Fruit fly (Drosophila melanogaster) whole organism, prepupa: Measurements from ENCODE around the gene CG17078.

Experiments
- Blimp-1 ChIP-seq: fragments of 200-800 bp; sonication (Bioruptor generic); optimal IDR thresholded peaks from 3 replicates; lab custom pipeline; 2017; ENCODE audit warnings: missing biosample characterization, missing genetic modification characterization, mild to moderate bottlenecking, moderate library complexity, missing genetic modification reagents
- CG10631 ChIP-seq: fragments of 200-800 bp; sonication (Bioruptor generic); optimal IDR thresholded peaks from 2 replicates; lab custom pipeline; 2016; ENCODE audit warnings: missing biosample characterization, missing genetic modification characterization
- CG10669 ChIP-seq: fragments of 200-800 bp; sonication (Bioruptor generic); optimal IDR thresholded peaks from 3 replicates; lab custom pipeline; 2018; ENCODE audit warnings: missing biosample characterization, mild to moderate bottlenecking, missing genetic modification characterization, moderate library complexity
- CG11294 ChIP-seq: fragments of 200-800 bp; sonication (Bioruptor generic); IDR thresholded peaks from 2 replicates; pipeline ENCODE4 v1.3.6; 2022; ENCODE audit warnings: missing biosample characterization, missing genetic modification characterization
- CG11762 ChIP-seq: fragments of 200-800 bp; sonication (Bioruptor generic); optimal IDR thresholded peaks from 3 replicates; lab custom pipeline; 2016; ENCODE audit warnings: missing biosample characterization, missing genetic modification characterization; ENCODE audit not compliant: insufficient read depth
- CG11902 ChIP-seq: fragments of 200-800 bp; sonication (Bioruptor generic); optimal IDR thresholded peaks from 3 replicates; lab custom pipeline; 2016; ENCODE audit warnings: missing biosample characterization, missing genetic modification characterization
- CG15336 ChIP-seq: fragments of 200-800 bp; sonication (Bioruptor generic); IDR thresholded peaks from 2 replicates; pipeline ENCODE4 v1.3.6; 2022; ENCODE audit warnings: missing biosample characterization, missing genetic modification characterization
- CG16779 ChIP-seq: fragments of 200-800 bp; sonication (Bioruptor generic); optimal IDR thresholded peaks from 3 replicates; lab custom pipeline; 2017; ENCODE audit warnings: missing biosample characterization, mild to moderate bottlenecking, missing genetic modification characterization
- CG3032 ChIP-seq: fragments of 200-800 bp; optimal IDR thresholded peaks from 2 replicates; lab custom pipeline; 2019; ENCODE audit warnings: missing biosample characterization, mild to moderate bottlenecking, missing genetic modification characterization, moderate library complexity
- CG31627 ChIP-seq: fragments of 200-800 bp; sonication (Bioruptor generic); optimal IDR thresholded peaks from 3 replicates; lab custom pipeline; 2016; ENCODE audit warnings: missing biosample characterization, missing genetic modification characterization
- CG32006 ChIP-seq: fragments of 200-800 bp; sonication (Bioruptor generic); optimal IDR thresholded peaks from 3 replicates; lab custom pipeline; 2017; ENCODE audit warnings: missing biosample characterization, mild to moderate bottlenecking, missing genetic modification characterization
- CG34406 ChIP-seq: fragments of 200-800 bp; sonication (Bioruptor generic); optimal IDR thresholded peaks from 3 replicates; lab custom pipeline; 2016; ENCODE audit warnings: missing biosample characterization, missing genetic modification characterization
- CG4318 ChIP-seq: fragments of 200-800 bp; sonication (Bioruptor generic); optimal IDR thresholded peaks from 3 replicates; lab custom pipeline; 2017; ENCODE audit warnings: missing biosample characterization, mild to moderate bottlenecking, missing genetic modification characterization
- CG6163 ChIP-seq: fragments of 200-800 bp; sonication (Bioruptor generic); IDR thresholded peaks from 3 replicates; pipeline ENCODE4 v1.3.6; 2022; ENCODE audit warnings: missing biosample characterization, missing genetic modification characterization
- CG6792 ChIP-seq: fragments of 200-800 bp; sonication (Bioruptor generic); optimal IDR thresholded peaks from 3 replicates; lab custom pipeline; 2016; ENCODE audit warnings: missing biosample characterization, missing genetic modification characterization
- CG6854 ChIP-seq: fragments of 200-800 bp; sonication (Bioruptor generic); optimal IDR thresholded peaks from 2 replicates; lab custom pipeline; 2017; ENCODE audit warnings: missing biosample characterization, mild to moderate bottlenecking, missing genetic modification characterization
- CG8119 ChIP-seq: fragments of 200-800 bp; sonication (Bioruptor generic); IDR thresholded peaks from 3 replicates; pipeline ENCODE4 v1.3.6; 2022; ENCODE audit warnings: missing biosample characterization, missing genetic modification characterization
- CG8319 ChIP-seq: fragments of 200-800 bp; sonication (Bioruptor generic); optimal IDR thresholded peaks from 3 replicates; lab custom pipeline; 2016; ENCODE audit warnings: missing biosample characterization, missing genetic modification characterization
- CG8632 ChIP-seq: fragments of 200-800 bp; sonication (Bioruptor generic); optimal IDR thresholded peaks from 3 replicates; lab custom pipeline; 2016; ENCODE audit warnings: missing biosample characterization, missing genetic modification characterization
- CG9139 ChIP-seq: fragments of 200-800 bp; sonication (Bioruptor generic); optimal IDR thresholded peaks from 3 replicates; lab custom pipeline; 2017; ENCODE audit warnings: missing biosample characterization, mild to moderate bottlenecking, missing genetic modification characterization
- Eip75B ChIP-seq: fragments of 200-800 bp; sonication (Bioruptor generic); optimal IDR thresholded peaks from 3 replicates; lab custom pipeline; 2016; ENCODE audit warnings: missing biosample characterization, missing genetic modification characterization
- Eip78C ChIP-seq: fragments of 200-800 bp; sonication (Bioruptor generic); peaks from one replicate; lab custom pipeline; 2016; ENCODE audit warnings: missing biosample characterization, missing genetic modification characterization
- Ets21C ChIP-seq: fragments of 200-800 bp; sonication (Bioruptor generic); optimal IDR thresholded peaks from 3 replicates; lab custom pipeline; 2016; ENCODE audit warnings: missing biosample characterization, missing genetic modification characterization
- Ets96B ChIP-seq: fragments of 200-800 bp; optimal IDR thresholded peaks from 2 replicates; lab custom pipeline; 2019; ENCODE audit warnings: missing biosample characterization, mild to moderate bottlenecking, missing genetic modification characterization, moderate library complexity
- Hr39 ChIP-seq: fragments of 200-800 bp; sonication (Bioruptor generic); optimal IDR thresholded peaks from 2 replicates; lab custom pipeline; 2016; ENCODE audit warnings: missing biosample characterization, missing genetic modification characterization
- Hr4 ChIP-seq: fragments of 200-800 bp; sonication (Bioruptor generic); optimal IDR thresholded peaks from 3 replicates; lab custom pipeline; 2016; ENCODE audit warnings: missing biosample characterization, missing genetic modification characterization
- Lpt ChIP-seq: fragments of 200-800 bp; sonication (Bioruptor generic); optimal IDR thresholded peaks from 3 replicates; lab custom pipeline; 2016; ENCODE audit warnings: missing biosample characterization, missing genetic modification characterization
- Met ChIP-seq: fragments of 200-800 bp; sonication (Bioruptor generic); optimal IDR thresholded peaks from 3 replicates; lab custom pipeline; 2016; ENCODE audit warnings: missing biosample characterization, missing genetic modification characterization
- OdsH ChIP-seq: fragments of 200-800 bp; sonication (Bioruptor generic); optimal IDR thresholded peaks from 3 replicates; lab custom pipeline; 2016; ENCODE audit warnings: missing biosample characterization, missing genetic modification characterization
- Smox ChIP-seq: fragments of 200-800 bp; sonication (Bioruptor generic); optimal IDR thresholded peaks from 3 replicates; lab custom pipeline; 2016; ENCODE audit warnings: missing biosample characterization, missing genetic modification characterization
- Sox102F ChIP-seq: fragments of 200-800 bp; sonication (Bioruptor generic); optimal IDR thresholded peaks from 2 replicates; lab custom pipeline; 2016; ENCODE audit warnings: missing biosample characterization, mild to moderate bottlenecking, missing genetic modification characterization
- achi ChIP-seq: fragments of 200-800 bp; sonication (Bioruptor generic); optimal IDR thresholded peaks from 3 replicates; lab custom pipeline; 2016; ENCODE audit warnings: missing biosample characterization, missing genetic modification characterization
- acj6 ChIP-seq: fragments of 200-800 bp; sonication (Bioruptor generic); optimal IDR thresholded peaks from 3 replicates; lab custom pipeline; 2016; ENCODE audit warnings: missing biosample characterization, missing genetic modification characterization
- cyc ChIP-seq: fragments of 200-800 bp; sonication (Bioruptor generic); optimal IDR thresholded peaks from 3 replicates; lab custom pipeline; 2016; ENCODE audit warnings: missing biosample characterization, missing genetic modification characterization
- dac ChIP-seq: fragments of 200-800 bp; sonication (Bioruptor generic); optimal IDR thresholded peaks from 2 replicates; lab custom pipeline; 2017; ENCODE audit warnings: missing biosample characterization, mild to moderate bottlenecking, missing genetic modification characterization
- dsx ChIP-seq: fragments of 200-800 bp; optimal IDR thresholded peaks from 3 replicates; lab custom pipeline; 2019; ENCODE audit warnings: missing biosample characterization, mild to moderate bottlenecking, missing genetic modification characterization, moderate library complexity; ENCODE audit not compliant: poor library complexity, severe bottlenecking
- eg ChIP-seq: fragments of 200-800 bp; sonication (Bioruptor generic); IDR thresholded peaks from 3 replicates; pipeline ENCODE4 v1.3.6; 2022; ENCODE audit warnings: missing biosample characterization, missing genetic modification characterization
- esn ChIP-seq: fragments of 200-800 bp; sonication (Bioruptor generic); optimal IDR thresholded peaks from 2 replicates; lab custom pipeline; 2016; ENCODE audit warnings: missing biosample characterization, mild to moderate bottlenecking, missing genetic modification characterization, moderate library complexity
- fd59A ChIP-seq: fragments of 200-800 bp; sonication (Bioruptor generic); optimal IDR thresholded peaks from 2 replicates; lab custom pipeline; 2017; ENCODE audit warnings: missing biosample characterization, mild to moderate bottlenecking, missing genetic modification characterization, missing genetic modification reagents
- fkh ChIP-seq: fragments of 200-800 bp; sonication (Bioruptor generic); optimal IDR thresholded peaks from 3 replicates; lab custom pipeline; 2017; ENCODE audit warnings: missing biosample characterization, mild to moderate bottlenecking, missing genetic modification characterization, moderate library complexity
- lz ChIP-seq: fragments of 200-800 bp; sonication (Bioruptor generic); optimal IDR thresholded peaks from 3 replicates; lab custom pipeline; 2016; ENCODE audit warnings: missing biosample characterization, missing genetic modification characterization
- net ChIP-seq: fragments of 200-800 bp; sonication (Bioruptor generic); optimal IDR thresholded peaks from 3 replicates; lab custom pipeline; 2016; ENCODE audit warnings: missing biosample characterization, missing genetic modification characterization
- pdm3 ChIP-seq: fragments of 200-800 bp; sonication (Bioruptor generic); optimal IDR thresholded peaks from 3 replicates; lab custom pipeline; 2016; ENCODE audit warnings: missing biosample characterization, missing genetic modification characterization
- spab ChIP-seq: fragments of 200-800 bp; sonication (Bioruptor generic); optimal IDR thresholded peaks from 2 replicates; lab custom pipeline; 2017; ENCODE audit warnings: missing biosample characterization, mild to moderate bottlenecking, missing genetic modification characterization, missing genetic modification reagents
- ss ChIP-seq, 2 experiments: fragments of 200-800 bp; sonication (Bioruptor generic); optimal IDR thresholded peaks; 2 replicates in 1 of 2; 3 replicates in 1 of 2; lab custom pipeline; 2017 to 2018; ENCODE audit warnings: mild to moderate bottlenecking in 2 of 2, missing biosample characterization in 2 of 2, missing genetic modification characterization in 2 of 2, moderate library complexity in 1 of 2
- svp ChIP-seq: fragments of 200-800 bp; sonication (Bioruptor generic); peaks from one replicate; lab custom pipeline; 2016; ENCODE audit warnings: missing biosample characterization, missing genetic modification characterization
- topi ChIP-seq: fragments of 200-800 bp; sonication (Bioruptor generic); optimal IDR thresholded peaks from 3 replicates; lab custom pipeline; 2016; ENCODE audit warnings: missing biosample characterization, missing genetic modification characterization
- vri ChIP-seq: fragments of 200-800 bp; sonication (Bioruptor generic); optimal IDR thresholded peaks from 3 replicates; lab custom pipeline; 2016; ENCODE audit warnings: missing biosample characterization, mild to moderate bottlenecking, missing genetic modification characterization

CG17078 gene

DNA sequence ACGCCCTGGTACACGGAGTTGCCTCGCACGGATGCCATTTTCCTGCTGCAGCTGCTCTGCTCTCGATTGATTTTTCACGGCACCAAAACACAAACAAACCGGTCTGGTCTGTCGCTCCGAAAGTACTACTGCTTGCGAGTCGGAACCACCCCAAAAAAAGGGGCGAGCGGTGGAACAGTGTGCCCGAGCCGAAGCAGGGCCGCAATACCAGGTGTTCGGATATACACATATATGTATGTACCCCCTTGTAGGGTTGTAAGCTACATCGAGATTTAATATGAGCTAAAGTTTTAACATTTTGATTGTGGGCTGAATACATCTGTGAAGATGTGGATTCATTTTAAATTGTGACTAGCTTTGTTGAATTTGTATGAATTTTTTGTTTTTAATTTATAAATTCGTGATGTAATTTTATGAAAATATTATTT is 7.6 kb upstream of the CG17078 start (continued):
- TF ChIP-seq Smox (GFP tag; lab: Kevin White, UChicago) (no peak), CG10631 (GFP tag; lab: Kevin White, UChicago) (peak; percentile 60), eg (GFP tag; lab: Robert Waterston, UW) (peak; percentile 71), Ets96B (tag; lab: Kevin White, UChicago) (peak; percentile 31), Ets21C (peak; percentile 28), CG3032 (peak; percentile 17), CG8119 (GFP tag; lab: Robert Waterston, UW) (no peak), CG8632 (peak; percentile 27), Eip78C (GFP tag; lab: Kevin White, UChicago) (peak; percentile 78), CG11902 (GFP tag; lab: Kevin White, UChicago) (no peak), CG32006 (peak; percentile 6), ss (GFP tag; optimal IDR thresholded peaks at IDR 0.05; lab: Kevin White, UChicago) (no peak), spab (GFP tag; lab: Kevin White, UChicago) (no peak), Eip75B (GFP tag; lab: Kevin White, UChicago) (peak; percentile 56), CG11294 (GFP tag; lab: Robert Waterston, UW) (no peak), achi (peak; percentile 47), CG16779 (no peak), CG10669 (peak; percentile 8), Hr39 (GFP tag; lab: Kevin White, UChicago) (peak; percentile 20), vri (GFP tag; lab: Kevin White, UChicago) (no peak)

dm6 chr2L:283071-283482 is 5.0 kb upstream of the CG17078 start, which contains the start of gene CG11601:
Gene CG11601 (minus strand): TSS chr2L:283269.
- peak; percentile 48 for TF ChIP-seq lz (GFP tag; lab: Kevin White, UChicago)
- no peak for TF ChIP-seq CG8319
- TF ChIP-seq CG11762 (GFP tag; lab: Kevin White, UChicago): peak; percentile 4
- no peak for TF ChIP-seq Hr4 (GFP tag; lab: Kevin White, UChicago)
- no peak for TF ChIP-seq Hr39 (GFP tag; lab: Kevin White, UChicago)
- no peak for TF ChIP-seq CG32006
- TF ChIP-seq eg (GFP tag; lab: Robert Waterston, UW): 0 out of 3 replicates have a peak, but pooled peaks have one; percentile 35
- no peak for TF ChIP-seq Lpt (GFP tag; lab: Kevin White, UChicago)
- no peak for TF ChIP-seq CG8632
- peak; percentile 61 for TF ChIP-seq esn
- no peak for TF ChIP-seq vri (GFP tag; lab: Kevin White, UChicago)
- no peak for TF ChIP-seq fd59A (GFP tag; lab: Kevin White, UChicago)
- no peak for TF ChIP-seq CG8119 (GFP tag; lab: Robert Waterston, UW)
- no peak for TF ChIP-seq pdm3 (GFP tag; lab: Kevin White, UChicago)
- no peak for TF ChIP-seq OdsH
- no peak for TF ChIP-seq CG16779
- TF ChIP-seq CG6163: peak; percentile 45; the same call in 2 of the 3 replicates
- no peak for TF ChIP-seq spab (GFP tag; lab: Kevin White, UChicago)
- no peak for TF ChIP-seq CG10631 (GFP tag; lab: Kevin White, UChicago)
- TF ChIP-seq fkh (GFP tag; lab: Kevin White, UChicago): peak; percentile 80
- TF ChIP-seq CG4318 (GFP tag; lab: Kevin White, UChicago): no peak
- TF ChIP-seq CG10669: no peak
- TF ChIP-seq net: no peak
- TF ChIP-seq ss (GFP tag; optimal IDR thresholded peaks at IDR 0.05; lab: Kevin White, UChicago): peak in 1 of 2 experiments; percentile 31
- TF ChIP-seq Smox (GFP tag; lab: Kevin White, UChicago): no peak
- TF ChIP-seq Met (GFP tag; lab: Kevin White, UChicago): no peak
- TF ChIP-seq Blimp-1 (GFP tag; lab: Kevin White, UChicago): peak; percentile 71
- peak; percentile 93 for TF ChIP-seq dsx (GFP tag; lab: Kevin White, UChicago)
- TF ChIP-seq CG15336 (GFP tag; lab: Robert Waterston, UW): no peak
- no peak for TF ChIP-seq CG6792
- peak; percentile 31 for TF ChIP-seq cyc (GFP tag; lab: Kevin White, UChicago)
- peak; percentile 43 for TF ChIP-seq CG9139 (GFP tag; lab: Kevin White, UChicago)
- TF ChIP-seq svp (GFP tag; lab: Kevin White, UChicago): peak; percentile 85
- peak; percentile 61 for TF ChIP-seq CG6854 (GFP tag; lab: Kevin White, UChicago)
- no peak for TF ChIP-seq dac (GFP tag; lab: Kevin White, UChicago)
- TF ChIP-seq Eip75B (GFP tag; lab: Kevin White, UChicago): no peak
- TF ChIP-seq Ets96B (tag; lab: Kevin White, UChicago): peak; percentile 3
- no peak for TF ChIP-seq CG34406
- TF ChIP-seq Sox102F (GFP tag; lab: Kevin White, UChicago): no peak
- TF ChIP-seq CG11902 (GFP tag; lab: Kevin White, UChicago): no peak
- TF ChIP-seq topi (GFP tag; lab: Kevin White, UChicago): peak; percentile 37
- TF ChIP-seq CG3032: peak; percentile 41
- peak; percentile 28 for TF ChIP-seq CG31627 (GFP tag; lab: Kevin White, UChicago)
- no peak for TF ChIP-seq acj6
